Worm (Caenorhabditis elegans) whole organism, L4 larva: Measurements from ENCODE around the gene F19C7.4.

Experiments used
- D1046.2 ChIP-seq: fragments of 200-800 bp; sonication (Bioruptor generic); IDR thresholded peaks from 2 replicates; pipeline ENCODE4 v1.3.6; 2022; ENCODE audit warnings: missing genetic modification characterization, missing compliant biosample characterization
- F37D6.2 ChIP-seq: sonication (generic microtip); optimal IDR thresholded peaks from 2 replicates; lab custom pipeline; 2016; ENCODE audit warnings: mild to moderate bottlenecking, missing genetic modification characterization, missing compliant biosample characterization
- T20F7.1 ChIP-seq: fragments of 200-800 bp; sonication (Bioruptor generic); optimal IDR thresholded peaks from 2 replicates; lab custom pipeline; 2018; ENCODE audit warnings: mild to moderate bottlenecking, missing genetic modification characterization, missing compliant biosample characterization
- T26A8.4 ChIP-seq: fragments of 200-800 bp; sonication (Bioruptor generic); IDR thresholded peaks from 2 replicates; pipeline ENCODE4 v1.3.6; 2022; ENCODE audit warnings: missing genetic modification characterization, missing compliant biosample characterization
- Y105C5A.15 ChIP-seq: fragments of 200-800 bp; sonication (Bioruptor generic); IDR thresholded peaks from 2 replicates; pipeline ENCODE4 v1.3.6; 2022; ENCODE audit warnings: missing genetic modification characterization, missing compliant biosample characterization
- Y5F2A.4 ChIP-seq: fragments of 200-800 bp; sonication (Bioruptor generic); optimal IDR thresholded peaks from 2 replicates; lab custom pipeline; 2018; ENCODE audit warnings: mild to moderate bottlenecking, missing genetic modification characterization, missing compliant biosample characterization
- ZK546.5 ChIP-seq, 2 experiments: sonication (generic microtip); optimal IDR thresholded peaks; 2 replicates each; lab custom pipeline; 2017; ENCODE audit warnings: missing biosample characterization in 2 of 2, missing genetic modification characterization in 2 of 2
- aly-2 ChIP-seq: sonication (generic microtip); optimal IDR thresholded peaks from 2 replicates; lab custom pipeline; 2018; ENCODE audit warnings: missing biosample characterization, missing genetic modification characterization
- arid-1 ChIP-seq: fragments of 200-800 bp; sonication (Bioruptor generic); conservative IDR thresholded peaks from 2 replicates; pipeline ENCODE4 v1.3.6; 2022; ENCODE audit warnings: missing genetic modification reagents, missing genetic modification characterization, missing compliant biosample characterization
- attf-4 ChIP-seq: sonication (generic microtip); optimal IDR thresholded peaks from 3 replicates; lab custom pipeline; 2017; ENCODE audit warnings: missing biosample characterization, missing genetic modification characterization
- ceh-20 ChIP-seq: fragments of 200-800 bp; sonication (Bioruptor generic); IDR thresholded peaks from 2 replicates; pipeline ENCODE4 v1.3.6; 2022; ENCODE audit warnings: missing genetic modification reagents, missing genetic modification characterization, missing compliant biosample characterization
- ceh-28 ChIP-seq: fragments of 150-350 bp; optimal IDR thresholded peaks from 2 replicates; lab custom pipeline; 2014; ENCODE audit warnings: missing biosample characterization, missing genetic modification reagents, missing genetic modification characterization
- ceh-32 ChIP-seq: sonication (generic microtip); optimal IDR thresholded peaks from 2 replicates; lab custom pipeline; 2016; ENCODE audit warnings: mild to moderate bottlenecking, missing genetic modification characterization, missing compliant biosample characterization; ENCODE audit not compliant: poor library complexity
- ceh-44 ChIP-seq: fragments of 200-800 bp; sonication (Bioruptor generic); IDR thresholded peaks from 2 replicates; pipeline ENCODE4 v1.3.6; 2022; ENCODE audit warnings: missing genetic modification reagents, missing genetic modification characterization, missing compliant biosample characterization
- ces-1 ChIP-seq: fragments of 150-350 bp; sonication (generic microtip); optimal IDR thresholded peaks from 4 replicates; lab custom pipeline; 2014; ENCODE audit warnings: missing biosample characterization, missing genetic modification reagents, missing genetic modification characterization
- ctbp-1 ChIP-seq: fragments of 200-800 bp; sonication (Bioruptor generic); IDR thresholded peaks from 2 replicates; pipeline ENCODE4 v1.3.6; 2022; ENCODE audit warnings: missing genetic modification reagents, missing genetic modification characterization, missing compliant biosample characterization
- daf-8 ChIP-seq: fragments of 200-800 bp; sonication (Bioruptor generic); IDR thresholded peaks from 2 replicates; pipeline ENCODE4 v1.3.6; 2022; ENCODE audit warnings: missing genetic modification characterization, missing compliant biosample characterization
- dpl-1 ChIP-seq: fragments of 150-350 bp; optimal IDR thresholded peaks from 2 replicates; lab custom pipeline; 2014; ENCODE audit warnings: missing biosample characterization, missing genetic modification reagents, missing genetic modification characterization
- egl-27 ChIP-seq: sonication (generic microtip); optimal IDR thresholded peaks from 3 replicates; lab custom pipeline; 2017; ENCODE audit warnings: missing biosample characterization, missing genetic modification reagents, missing genetic modification characterization
- hlh-30 ChIP-seq: sonication (generic microtip); optimal IDR thresholded peaks from 2 replicates; lab custom pipeline; 2017; ENCODE audit warnings: antibody characterized with exemption, mild to moderate bottlenecking, missing genetic modification characterization, missing compliant biosample characterization; ENCODE audit not compliant: insufficient read depth
- hmg-1.1 ChIP-seq: fragments of 200-800 bp; sonication (Bioruptor generic); IDR thresholded peaks from 2 replicates; pipeline ENCODE4 v1.3.6; 2022; ENCODE audit warnings: missing genetic modification reagents, missing genetic modification characterization, missing compliant biosample characterization
- lin-1 ChIP-seq: fragments of 200-800 bp; sonication (Bioruptor generic); IDR thresholded peaks from 2 replicates; pipeline ENCODE4 v1.3.6; 2022; ENCODE audit warnings: missing genetic modification reagents, missing genetic modification characterization, missing compliant biosample characterization
- lin-13 ChIP-seq: fragments of 150-350 bp; optimal IDR thresholded peaks from 2 replicates; lab custom pipeline; 2014; ENCODE audit warnings: missing biosample characterization, missing genetic modification reagents, missing genetic modification characterization
- lir-3 ChIP-seq: sonication (generic microtip); optimal IDR thresholded peaks from 2 replicates; lab custom pipeline; 2016; ENCODE audit warnings: mild to moderate bottlenecking, missing genetic modification characterization, missing compliant biosample characterization
- lsy-2 ChIP-seq, 2 experiments: fragments of 150-350 bp in 1 of 2; sonication (generic microtip) in 1 of 2; optimal IDR thresholded peaks; 2 replicates each; lab custom pipeline; 2014 to 2017; ENCODE audit warnings: missing biosample characterization in 2 of 2, missing genetic modification characterization in 2 of 2
- mdt-29 ChIP-seq: fragments of 200-800 bp; sonication (Bioruptor generic); IDR thresholded peaks from 2 replicates; pipeline ENCODE4 v1.3.6; 2022; ENCODE audit warnings: missing genetic modification reagents, missing genetic modification characterization, missing compliant biosample characterization
- mep-1 ChIP-seq: fragments of 150-350 bp; sonication (generic microtip); optimal IDR thresholded peaks from 3 replicates; lab custom pipeline; 2014; ENCODE audit warnings: missing biosample characterization, missing genetic modification characterization
- mxl-3 ChIP-seq: fragments of 200-800 bp; sonication (Bioruptor generic); optimal IDR thresholded peaks from 2 replicates; lab custom pipeline; 2018; ENCODE audit warnings: mild to moderate bottlenecking, missing genetic modification characterization, missing compliant biosample characterization
- nhr-11 ChIP-seq: fragments of 150-350 bp; optimal IDR thresholded peaks from 2 replicates; lab custom pipeline; 2014; ENCODE audit warnings: missing biosample characterization, missing genetic modification characterization
- nhr-25 ChIP-seq: sonication (generic microtip); optimal IDR thresholded peaks from 2 replicates; lab custom pipeline; 2017; ENCODE audit warnings: missing genetic modification characterization, mild to moderate bottlenecking, missing compliant biosample characterization, antibody characterized with exemption, moderate library complexity, borderline replicate concordance; ENCODE audit not compliant: insufficient read depth
- nhr-28 ChIP-seq: fragments of 150-350 bp; optimal IDR thresholded peaks from 2 replicates; lab custom pipeline; 2014; ENCODE audit warnings: missing biosample characterization, missing genetic modification characterization
- pha-4 ChIP-seq, 2 experiments: fragments of 150-350 bp in 1 of 2; fragments of 200-800 bp in 1 of 2; sonication (Bioruptor generic) in 1 of 2; IDR thresholded peaks in 1 of 2; optimal IDR thresholded peaks in 1 of 2; 2 replicates each; pipeline versions ENCODE4 v1.3.6 to Lab custom; 2014 to 2022; ENCODE audit warnings: missing genetic modification characterization in 2 of 2, missing genetic modification reagents in 2 of 2, missing biosample characterization in 1 of 2, missing compliant biosample characterization in 1 of 2
- pqm-1 ChIP-seq: sonication (generic microtip); optimal IDR thresholded peaks from 2 replicates; lab custom pipeline; 2017; ENCODE audit warnings: missing biosample characterization, missing genetic modification characterization
- rbr-2 ChIP-seq: sonication (generic microtip); optimal IDR thresholded peaks from 2 replicates; lab custom pipeline; 2016; ENCODE audit warnings: missing genotype, missing genetic modification characterization, missing compliant biosample characterization
- sdz-12 ChIP-seq: fragments of 200-800 bp; sonication (Bioruptor generic); optimal IDR thresholded peaks from 2 replicates; lab custom pipeline; 2018; ENCODE audit warnings: mild to moderate bottlenecking, missing genetic modification characterization, missing compliant biosample characterization
- set-16 ChIP-seq: fragments of 200-800 bp; sonication (Bioruptor generic); IDR thresholded peaks from 2 replicates; pipeline ENCODE4 v1.3.6; 2022; ENCODE audit warnings: missing genetic modification reagents, missing genetic modification characterization, missing compliant biosample characterization
- snpc-4 ChIP-seq: fragments of 150-350 bp; optimal IDR thresholded peaks from 2 replicates; lab custom pipeline; 2014; ENCODE audit warnings: missing biosample characterization, missing genetic modification characterization
- spr-1 ChIP-seq: sonication (generic microtip); optimal IDR thresholded peaks from 2 replicates; lab custom pipeline; 2016; ENCODE audit warnings: mild to moderate bottlenecking, missing genetic modification characterization, missing compliant biosample characterization
- unc-130 ChIP-seq: sonication (generic microtip); optimal IDR thresholded peaks from 2 replicates; lab custom pipeline; 2016; ENCODE audit warnings: missing genetic modification reagents, missing genetic modification characterization, missing compliant biosample characterization
- zag-1 ChIP-seq: fragments of 150-350 bp; optimal IDR thresholded peaks from 2 replicates; lab custom pipeline; 2014; ENCODE audit warnings: missing biosample characterization, missing genetic modification characterization
- zip-11 ChIP-seq: fragments of 200-800 bp; sonication (Bioruptor generic); IDR thresholded peaks from 2 replicates; pipeline ENCODE4 v1.3.6; 2022; ENCODE audit warnings: missing genetic modification characterization, missing compliant biosample characterization
- zip-2 ChIP-seq: fragments of 150-350 bp; optimal IDR thresholded peaks from 2 replicates; lab custom pipeline; 2014; ENCODE audit warnings: missing biosample characterization, missing genetic modification characterization

F19C7.4 gene

DNA sequence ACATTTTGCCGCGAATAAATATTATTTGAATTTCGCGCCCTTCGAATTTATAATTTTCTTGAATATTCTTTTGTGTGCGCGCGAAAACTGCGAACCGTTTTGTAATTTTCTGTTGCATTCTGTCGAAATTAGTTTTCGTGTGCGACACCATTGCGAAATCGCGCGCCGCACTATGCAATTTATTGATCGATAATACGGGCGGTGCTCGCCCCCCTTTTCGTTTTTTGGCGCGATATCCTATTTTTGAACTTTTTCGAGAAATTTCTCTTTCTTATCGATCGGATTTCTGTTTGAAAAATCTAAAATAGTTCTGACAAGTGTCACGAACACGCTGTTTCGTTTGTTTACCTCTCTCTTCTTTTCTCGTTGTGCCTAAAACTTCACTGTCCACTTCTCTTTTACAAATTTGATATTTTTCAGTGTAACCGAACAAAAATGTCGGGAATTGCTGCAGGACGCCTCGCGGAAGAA lies 48.0 kb downstream of the F19C7.4 start, which contains the start of gene ubc-9 (continued):
- TF ChIP-seq ceh-20 (GFP tag; lab: Robert Waterston, UW) (peak; percentile 61; the same call in 1 of the 2 replicates), nhr-25 (tag; lab: Kevin White, UChicago) (no peak), lin-1 (GFP tag; lab: Robert Waterston, UW) (0 out of 2 replicates have a peak, but pooled peaks have one; percentile 13), D1046.2 (no peak), mep-1 (tag; lab: Kevin White, UChicago) (peak; percentile 84), zip-11 (GFP tag; lab: Robert Waterston, UW) (no peak), pha-4 (GFP tag; IDR thresholded peaks at IDR 0.05; lab: Robert Waterston, UW) (no peak; the same call in 1 of the 2 replicates), pha-4 (tag; optimal IDR thresholded peaks at IDR 0.05; lab: Kevin White, UChicago) (no peak), F37D6.2 (tag; lab: Kevin White, UChicago) (peak; percentile 49), lin-13 (GFP tag; lab: Kevin White, UChicago) (peak; percentile 92), mxl-3 (GFP tag; lab: Kevin White, UChicago) (peak; percentile 47), ZK546.5 (tag; optimal IDR thresholded peaks at IDR 0.05; lab: Kevin White, UChicago) (no peak), hlh-30 (tag; lab: Kevin White, UChicago) (peak; percentile 58), ceh-28 (tag; lab: Kevin White, UChicago) (peak; percentile 77), lsy-2 (tag; optimal IDR thresholded peaks at IDR 0.05; lab: Kevin White, UChicago) (peak; percentile 33 to 81), hmg-1.1 (peak; percentile 80), T26A8.4 (GFP tag; lab: Robert Waterston, UW) (peak; percentile 61; the same call in 1 of the 2 replicates), unc-130 (GFP tag; lab: Kevin White, UChicago) (peak; percentile 84), zip-2 (tag; lab: Kevin White, UChicago) (no peak), T20F7.1 (no peak), attf-4 (tag; lab: Kevin White, UChicago) (no peak), nhr-28 (tag; lab: Kevin White, UChicago) (peak; percentile 46), set-16 (no peak), dpl-1 (peak; percentile 75), nhr-11 (tag; lab: Kevin White, UChicago) (peak; percentile 48), ceh-44 (GFP tag; lab: Robert Waterston, UW) (no peak), zag-1 (tag; lab: Kevin White, UChicago) (no peak), spr-1 (tag; lab: Kevin White, UChicago) (peak; percentile 61), snpc-4 (tag; lab: Kevin White, UChicago) (no peak), aly-2 (no peak), mdt-29 (GFP tag; lab: Robert Waterston, UW) (peak; percentile 53; the same call in 1 of the 2 replicates), Y105C5A.15 (GFP tag; lab: Robert Waterston, UW) (no peak), daf-8 (no peak), pqm-1 (peak; percentile 40), rbr-2 (peak; percentile 61), ceh-32 (no peak), Y5F2A.4 (no peak), lir-3 (tag; lab: Kevin White, UChicago) (no peak), arid-1 (peak; percentile 32; the same call in 1 of the 2 replicates), egl-27 (tag; lab: Kevin White, UChicago) (no peak), ces-1 (GFP tag; lab: Kevin White, UChicago) (no peak), sdz-12 (GFP tag; lab: Kevin White, UChicago) (no peak), ctbp-1 (GFP tag; lab: Robert Waterston, UW) (peak; percentile 56; the same call in 1 of the 2 replicates)
